Fruit fly (Drosophila melanogaster): Measurements from ENCODE around the gene CG12684.

The CG12684 gene

dm6 chrX:4589951-4590771, 18.4 kb upstream of the CG12684 start (continued):
- no peak for TF ChIP-seq Opbp (GFP tag; IDR thresholded peaks at IDR 0.05; ENCODE audit: partially characterized antibody)
- peak; percentile 74 for TF ChIP-seq grau (tag; optimal IDR thresholded peaks at IDR 0.05)
- peak; percentile 12 for TF ChIP-seq HmgD (GFP tag; optimal IDR thresholded peaks at IDR 0.05)
- TF ChIP-seq hbn (GFP tag; IDR thresholded peaks at IDR 0.05; ENCODE audit: partially characterized antibody) = no peak
- peak; percentile 83 for TF ChIP-seq ssp (GFP tag; IDR thresholded peaks at IDR 0.05)
- TF ChIP-seq lbe (GFP tag; optimal IDR thresholded peaks at IDR 0.05) = no peak
- TF ChIP-seq Awh (GFP tag; IDR thresholded peaks at IDR 0.05) = peak; percentile 93
- no peak for TF ChIP-seq Ets97D (GFP tag; optimal IDR thresholded peaks at IDR 0.05)
- TF ChIP-seq tup (GFP tag; optimal IDR thresholded peaks at IDR 0.05) = no peak
- TF ChIP-seq onecut (GFP tag; IDR thresholded peaks at IDR 0.05) = peak; percentile 81
- TF ChIP-seq CG15601 (tag; optimal IDR thresholded peaks at IDR 0.05) = peak; percentile 62
- TF ChIP-seq twi (tag; optimal IDR thresholded peaks at IDR 0.05) = peak; percentile 66
- peak; percentile 64 for TF ChIP-seq E2f2 (GFP tag; IDR thresholded peaks at IDR 0.05)
- TF ChIP-seq CG2678 (tag; optimal IDR thresholded peaks at IDR 0.05) = peak; percentile 81
- no peak for TF ChIP-seq zfh2 (GFP tag; optimal IDR thresholded peaks at IDR 0.05)
- peak; percentile 70 for TF ChIP-seq HmgZ (tag; optimal IDR thresholded peaks at IDR 0.05)
- TF ChIP-seq bcd (GFP tag; optimal IDR thresholded peaks at IDR 0.05) = peak; percentile 84
- TF ChIP-seq Dip2 (GFP tag; IDR thresholded peaks at IDR 0.05) = no peak
- peak; percentile 82 for TF ChIP-seq CG6175 (GFP tag; IDR thresholded peaks at IDR 0.05)
- no peak for TF ChIP-seq CG1792 (GFP tag; optimal IDR thresholded peaks at IDR 0.05)
- peak; percentile 92 for TF ChIP-seq lmd (GFP tag; IDR thresholded peaks at IDR 0.05)
- peak; percentile 84 for TF ChIP-seq CG9215 (GFP tag; IDR thresholded peaks at IDR 0.05)
- TF ChIP-seq al (GFP tag; IDR thresholded peaks at IDR 0.05) = peak; percentile 68
- peak; percentile 52 for TF ChIP-seq mam (GFP tag; optimal IDR thresholded peaks at IDR 0.05)
- peak; percentile 93 for TF ChIP-seq CG32772 (GFP tag; IDR thresholded peaks at IDR 0.05)
- TF ChIP-seq CG2120 (GFP tag; optimal IDR thresholded peaks at IDR 0.05) = peak; percentile 53
- peak; percentile 59 for TF ChIP-seq MTF-1 (GFP tag; optimal IDR thresholded peaks at IDR 0.05; ENCODE audit: borderline replicate concordance)
- no peak for TF ChIP-seq CG17912 (GFP tag; optimal IDR thresholded peaks at IDR 0.05)
- no peak for TF ChIP-seq CG2129 (GFP tag; IDR thresholded peaks at IDR 0.05; ENCODE audit: partially characterized antibody)
- TF ChIP-seq CG9609 (GFP tag; optimal IDR thresholded peaks at IDR 0.05) = peak; percentile 63
- TF ChIP-seq CG31224 (GFP tag; IDR thresholded peaks at IDR 0.05) = peak; percentile 80
- TF ChIP-seq CG10462 (GFP tag; optimal IDR thresholded peaks at IDR 0.05) = peak; percentile 48
- TF ChIP-seq vfl (GFP tag; optimal IDR thresholded peaks at IDR 0.05) = peak; percentile 5
- TF ChIP-seq CG7928 (GFP tag; optimal IDR thresholded peaks at IDR 0.05) = no peak
- TF ChIP-seq cato (GFP tag; optimal IDR thresholded peaks at IDR 0.05; ENCODE audit: borderline replicate concordance) = peak; percentile 70
- peak; percentile 77 for TF ChIP-seq CG8924 (tag; optimal IDR thresholded peaks at IDR 0.05)
- TF ChIP-seq sd (tag; optimal IDR thresholded peaks at IDR 0.05) = peak; percentile 8
- peak; percentile 23 for TF ChIP-seq wek (GFP tag; optimal IDR thresholded peaks at IDR 0.05)
- TF ChIP-seq nau (GFP tag; optimal IDR thresholded peaks at IDR 0.05) = peak; percentile 68
- peak; percentile 94 for TF ChIP-seq Med (GFP tag)
- peak; percentile 24 for TF ChIP-seq Bteb2 (GFP tag; optimal IDR thresholded peaks at IDR 0.05)
- peak; percentile 79 for TF ChIP-seq CG7839 (tag; optimal IDR thresholded peaks at IDR 0.05)
- no peak for TF ChIP-seq BEAF-32 (GFP tag; optimal IDR thresholded peaks at IDR 0.05)
- peak; percentile 84 for TF ChIP-seq CG9727 (GFP tag; optimal IDR thresholded peaks at IDR 0.05)
- TF ChIP-seq CG7372 (GFP tag; IDR thresholded peaks at IDR 0.05) = peak; percentile 84
- no peak for TF ChIP-seq CG34224 (GFP tag; IDR thresholded peaks at IDR 0.05; ENCODE audit: partially characterized antibody)
- TF ChIP-seq Ravus (GFP tag; IDR thresholded peaks at IDR 0.05) = peak; percentile 72
- TF ChIP-seq PHDP (tag; optimal IDR thresholded peaks at IDR 0.05) = peak; percentile 70
- peak; percentile 6 for TF ChIP-seq ash1 (GFP tag; optimal IDR thresholded peaks at IDR 0.05)

All from whole organism, embryonic.